Worm (Caenorhabditis elegans) whole organism, young adult: ENCODE results near the gene lin-52.

Experiments used
- B0019.2 ChIP-seq: fragments of 200-800 bp; sonication (Bioruptor generic); conservative IDR thresholded peaks from 2 replicates; pipeline ENCODE4 v1.3.6; 2022; ENCODE audit warnings: missing genetic modification reagents, missing genetic modification characterization, missing compliant biosample characterization
- B0035.1 ChIP-seq: sonication (generic microtip); optimal IDR thresholded peaks from 2 replicates; lab custom pipeline; 2016; ENCODE audit warnings: missing genetic modification characterization, mild to moderate bottlenecking, missing compliant biosample characterization, missing genotype, missing genetic modification reagents
- B0336.3 ChIP-seq: fragments of 200-800 bp; sonication (Bioruptor generic); IDR thresholded peaks from 2 replicates; pipeline ENCODE4 v1.3.6; 2022; ENCODE audit warnings: missing genetic modification characterization, missing compliant biosample characterization
- D2030.7 ChIP-seq: fragments of 200-800 bp; sonication (Bioruptor generic); IDR thresholded peaks from 2 replicates; pipeline ENCODE4 v1.3.6; 2022; ENCODE audit warnings: missing genetic modification reagents, missing genetic modification characterization, missing compliant biosample characterization
- F10E7.11 ChIP-seq: sonication (generic microtip); optimal IDR thresholded peaks from 2 replicates; lab custom pipeline; 2017; ENCODE audit warnings: mild to moderate bottlenecking, missing genetic modification characterization, moderate library complexity, missing compliant biosample characterization
- F49E8.2 ChIP-seq: sonication (generic microtip); optimal IDR thresholded peaks from 3 replicates; lab custom pipeline; 2017; ENCODE audit warnings: missing genetic modification characterization, mild to moderate bottlenecking, missing compliant biosample characterization, antibody characterized with exemption, moderate library complexity; ENCODE audit not compliant: insufficient read depth
- F52B5.7 ChIP-seq: sonication (generic microtip); optimal IDR thresholded peaks from 2 replicates; lab custom pipeline; 2016; ENCODE audit warnings: mild to moderate bottlenecking, missing genetic modification characterization, missing compliant biosample characterization
- F55B11.4 ChIP-seq: sonication (generic microtip); optimal IDR thresholded peaks from 2 replicates; lab custom pipeline; 2016; ENCODE audit warnings: missing compliant biosample characterization, missing genetic modification characterization, borderline replicate concordance; ENCODE audit not compliant: insufficient read depth
- Y79H2A.3 ChIP-seq: fragments of 200-800 bp; sonication (Bioruptor generic); conservative IDR thresholded peaks from 2 replicates; pipeline ENCODE4 v1.3.6; 2022; ENCODE audit warnings: missing genetic modification reagents, missing genetic modification characterization, missing compliant biosample characterization
- Y95B8A.8 ChIP-seq: fragments of 200-800 bp; sonication (Bioruptor generic); IDR thresholded peaks from 2 replicates; pipeline ENCODE4 v1.3.6; 2022; ENCODE audit warnings: missing genetic modification reagents, missing genetic modification characterization, missing compliant biosample characterization
- ZK185.1 ChIP-seq: sonication (generic microtip); optimal IDR thresholded peaks from 2 replicates; lab custom pipeline; 2016; ENCODE audit warnings: mild to moderate bottlenecking, missing genetic modification characterization, missing compliant biosample characterization; ENCODE audit not compliant: poor library complexity, severe bottlenecking
- ama-1 ChIP-seq, 3 experiments: fragments of 150-350 bp in 1 of 3; sonication (generic microtip) in 2 of 3; optimal IDR thresholded peaks; 2 replicates each; lab custom pipeline; 2014 to 2018; ENCODE audit warnings: missing biosample characterization in 2 of 3, missing genetic modification characterization in 2 of 3, missing genetic modification reagents in 2 of 3
- atf-7 ChIP-seq: sonication (generic microtip); optimal IDR thresholded peaks from 2 replicates; lab custom pipeline; 2017; ENCODE audit warnings: mild to moderate bottlenecking, missing genetic modification characterization, missing compliant biosample characterization
- attf-3 ChIP-seq: fragments of 200-800 bp; sonication (Bioruptor generic); conservative IDR thresholded peaks from 2 replicates; pipeline ENCODE4 v1.3.6; 2022; ENCODE audit warnings: missing genetic modification reagents, missing genetic modification characterization, missing compliant biosample characterization
- bed-2 ChIP-seq: fragments of 200-800 bp; sonication (Bioruptor generic); IDR thresholded peaks from 2 replicates; pipeline ENCODE4 v1.3.6; 2022; ENCODE audit warnings: missing genetic modification reagents, missing genetic modification characterization, missing compliant biosample characterization
- ccch-3 ChIP-seq: fragments of 200-800 bp; sonication (Bioruptor generic); optimal IDR thresholded peaks from 2 replicates; lab custom pipeline; 2018; ENCODE audit warnings: mild to moderate bottlenecking, missing genetic modification characterization, missing compliant biosample characterization
- ceh-40 ChIP-seq: fragments of 200-800 bp; sonication (Bioruptor generic); IDR thresholded peaks from 2 replicates; pipeline ENCODE4 v1.3.6; 2022; ENCODE audit warnings: missing genetic modification characterization, missing compliant biosample characterization
- ceh-79 ChIP-seq: sonication (generic microtip); optimal IDR thresholded peaks from 2 replicates; lab custom pipeline; 2017; ENCODE audit warnings: mild to moderate bottlenecking, missing genetic modification characterization, missing compliant biosample characterization
- die-1 ChIP-seq: sonication (generic microtip); optimal IDR thresholded peaks from 2 replicates; lab custom pipeline; 2016; ENCODE audit warnings: missing genotype, mild to moderate bottlenecking, missing genetic modification characterization, missing compliant biosample characterization
- dox-1 ChIP-seq: fragments of 200-800 bp; sonication (Bioruptor generic); IDR thresholded peaks from 2 replicates; pipeline ENCODE4 v1.3.6; 2022; ENCODE audit warnings: missing genetic modification reagents, missing genetic modification characterization, missing compliant biosample characterization
- dpff-1 ChIP-seq: sonication (generic microtip); optimal IDR thresholded peaks from 2 replicates; lab custom pipeline; 2017; ENCODE audit warnings: mild to moderate bottlenecking, missing genetic modification characterization, missing compliant biosample characterization
- dpl-1 ChIP-seq: fragments of 150-350 bp; optimal IDR thresholded peaks from 2 replicates; lab custom pipeline; 2014; ENCODE audit warnings: missing biosample characterization, missing genetic modification reagents, missing genetic modification characterization
- him-1 ChIP-seq: sonication (generic microtip); optimal IDR thresholded peaks from 2 replicates; lab custom pipeline; 2016; ENCODE audit warnings: missing genotype, missing genetic modification reagents, missing genetic modification characterization, missing compliant biosample characterization
- hrde-1 ChIP-seq: sonication (generic microtip); optimal IDR thresholded peaks from 2 replicates; lab custom pipeline; 2016; ENCODE audit warnings: missing genetic modification characterization, mild to moderate bottlenecking, missing compliant biosample characterization, moderate library complexity, missing genotype, missing genetic modification reagents, borderline replicate concordance
- hsf-1 ChIP-seq: fragments of 200-800 bp; sonication (Bioruptor generic); IDR thresholded peaks from 2 replicates; pipeline ENCODE4 v1.3.6; 2022; ENCODE audit warnings: missing genetic modification reagents, missing genetic modification characterization, missing compliant biosample characterization
- lin-26 ChIP-seq: fragments of 200-800 bp; sonication (Bioruptor generic); IDR thresholded peaks from 2 replicates; pipeline ENCODE4 v1.3.6; 2022; ENCODE audit warnings: missing genetic modification reagents, missing genetic modification characterization, missing compliant biosample characterization
- lin-35 ChIP-seq, 3 experiments: fragments of 150-350 bp in 2 of 3; sonication (generic microtip) in 1 of 3; optimal IDR thresholded peaks; 2 replicates each; lab custom pipeline; 2014 to 2018; ENCODE audit warnings: missing biosample characterization in 3 of 3, missing genetic modification characterization in 3 of 3, missing genetic modification reagents in 3 of 3
- lsy-27 ChIP-seq: sonication (generic microtip); optimal IDR thresholded peaks from 2 replicates; lab custom pipeline; 2017; ENCODE audit warnings: missing genetic modification characterization, mild to moderate bottlenecking, missing compliant biosample characterization, antibody characterized with exemption, missing genotype, borderline replicate concordance; ENCODE audit not compliant: insufficient read depth
- madf-6 ChIP-seq: fragments of 200-800 bp; sonication (Bioruptor generic); IDR thresholded peaks from 2 replicates; pipeline ENCODE4 v1.3.6; 2022; ENCODE audit warnings: missing genetic modification reagents, missing genetic modification characterization, missing compliant biosample characterization
- madf-8 ChIP-seq: fragments of 200-800 bp; sonication (Bioruptor generic); conservative IDR thresholded peaks from 2 replicates; pipeline ENCODE4 v1.3.6; 2022; ENCODE audit warnings: missing genetic modification reagents, missing genetic modification characterization, missing compliant biosample characterization
- mel-28 ChIP-seq: sonication (generic microtip); optimal IDR thresholded peaks from 2 replicates; lab custom pipeline; 2016; ENCODE audit warnings: borderline replicate concordance, mild to moderate bottlenecking, missing genetic modification characterization, missing compliant biosample characterization
- mes-4 ChIP-seq: sonication (generic microtip); optimal IDR thresholded peaks from 2 replicates; lab custom pipeline; 2016; ENCODE audit warnings: missing genotype, missing genetic modification characterization, missing compliant biosample characterization
- nfya-2 ChIP-seq: fragments of 200-800 bp; sonication (Bioruptor generic); IDR thresholded peaks from 2 replicates; pipeline ENCODE4 v1.3.6; 2022; ENCODE audit warnings: missing genetic modification reagents, missing genetic modification characterization, missing compliant biosample characterization
- nhr-27 ChIP-seq: fragments of 200-800 bp; sonication (Bioruptor generic); optimal IDR thresholded peaks from 2 replicates; lab custom pipeline; 2018; ENCODE audit warnings: mild to moderate bottlenecking, missing genetic modification characterization, moderate library complexity, missing compliant biosample characterization
- pbrm-1 ChIP-seq: fragments of 200-800 bp; sonication (Bioruptor generic); IDR thresholded peaks from 2 replicates; pipeline ENCODE4 v1.3.6; 2022; ENCODE audit warnings: missing genetic modification reagents, missing genetic modification characterization, missing compliant biosample characterization
- repo-1 ChIP-seq: sonication (generic microtip); optimal IDR thresholded peaks from 2 replicates; lab custom pipeline; 2017; ENCODE audit warnings: mild to moderate bottlenecking, missing genetic modification characterization, missing compliant biosample characterization
- snpc-3.4 ChIP-seq: sonication (generic microtip); optimal IDR thresholded peaks from 2 replicates; lab custom pipeline; 2017; ENCODE audit warnings: missing genetic modification characterization, mild to moderate bottlenecking, missing compliant biosample characterization, antibody characterized with exemption, moderate library complexity, missing genotype, missing genetic modification reagents
- snpc-4 ChIP-seq, 5 experiments: fragments of 150-350 bp in 1 of 5; sonication (generic microtip) in 4 of 5; optimal IDR thresholded peaks; 2 replicates each; lab custom pipeline; 2014 to 2018; ENCODE audit warnings: missing genetic modification characterization in 5 of 5, missing biosample characterization in 3 of 5, antibody characterized with exemption in 2 of 5, mild to moderate bottlenecking in 2 of 5, missing compliant biosample characterization in 2 of 5, missing genotype in 2 of 5, moderate library complexity in 2 of 5, missing genetic modification reagents in 1 of 5
- tbp1 ChIP-seq: fragments of 200-800 bp; sonication (Bioruptor generic); optimal IDR thresholded peaks from 2 replicates; lab custom pipeline; 2018; ENCODE audit warnings: mild to moderate bottlenecking, missing genetic modification characterization, missing compliant biosample characterization
- zfh-2 ChIP-seq: fragments of 200-800 bp; sonication (Bioruptor generic); conservative IDR thresholded peaks from 2 replicates; pipeline ENCODE4 v1.3.6; 2022; ENCODE audit warnings: missing genetic modification reagents, missing genetic modification characterization, missing compliant biosample characterization
- zim-3 ChIP-seq: sonication (generic microtip); optimal IDR thresholded peaks from 2 replicates; lab custom pipeline; 2017; ENCODE audit warnings: mild to moderate bottlenecking, missing genetic modification characterization, moderate library complexity, missing compliant biosample characterization
- ztf-18 ChIP-seq: sonication (generic microtip); optimal IDR thresholded peaks from 2 replicates; lab custom pipeline; 2016; ENCODE audit warnings: missing genotype, mild to moderate bottlenecking, missing genetic modification characterization, missing compliant biosample characterization
- ztf-25 ChIP-seq: fragments of 200-800 bp; sonication (Bioruptor generic); IDR thresholded peaks from 2 replicates; pipeline ENCODE4 v1.3.6; 2022; ENCODE audit warnings: missing genetic modification reagents, missing genetic modification characterization, missing compliant biosample characterization
- ztf-28 ChIP-seq: fragments of 200-800 bp; sonication (Bioruptor generic); IDR thresholded peaks from 2 replicates; pipeline ENCODE4 v1.3.6; 2022; ENCODE audit warnings: missing genetic modification reagents, missing genetic modification characterization, missing compliant biosample characterization

Gene lin-52

DNA sequence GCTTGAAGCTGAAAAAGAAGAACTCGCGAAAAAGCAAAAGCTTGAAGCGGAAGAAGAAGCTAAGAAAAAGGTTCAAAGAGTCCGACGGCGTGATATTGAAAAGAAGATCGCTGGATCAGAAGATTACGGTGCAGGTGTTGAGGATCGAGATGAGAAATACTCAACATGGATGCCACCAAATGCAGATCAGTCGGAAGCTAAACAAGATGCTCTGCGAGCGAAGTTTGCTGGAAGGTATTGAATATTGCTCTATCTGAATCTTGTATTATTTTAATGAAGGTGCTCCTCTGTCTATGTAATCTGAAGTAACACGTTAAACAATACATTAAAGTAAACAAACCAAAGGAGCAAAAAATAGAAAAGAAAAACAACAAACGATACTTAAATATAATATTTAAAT is 22.5 kb downstream of the lin-52 start (continued):
- TF ChIP-seq F55B11.4 (tag; lab: Kevin White, UChicago) (no peak), snpc-4 (GFP tag; optimal IDR thresholded peaks at IDR 0.05; lab: Kevin White, UChicago) (no peak), snpc-4 (tag; optimal IDR thresholded peaks at IDR 0.05; lab: Kevin White, UChicago) (no peak), dox-1 (GFP tag; lab: Robert Waterston, UW) (0 out of 2 replicates have a peak, but pooled peaks have one; percentile 29), bed-2 (no peak), nfya-2 (GFP tag; lab: Robert Waterston, UW) (no peak), him-1 (tag; lab: Kevin White, UChicago) (peak; percentile 73), atf-7 (no peak), repo-1 (no peak), madf-8 (GFP tag; lab: Robert Waterston, UW) (no peak), lin-26 (GFP tag; lab: Robert Waterston, UW) (peak; percentile 51), ZK185.1 (tag; lab: Kevin White, UChicago) (no peak), mel-28 (tag; lab: Kevin White, UChicago) (no peak), tbp1 (no peak), Y79H2A.3 (GFP tag; lab: Robert Waterston, UW) (0 out of 2 replicates have a peak, but pooled peaks have one; percentile 21), nhr-27 (tag; lab: Kevin White, UChicago) (no peak), hsf-1 (GFP tag; lab: Robert Waterston, UW) (peak; percentile 53; the same call in 1 of the 2 replicates), ceh-40 (GFP tag; lab: Robert Waterston, UW) (no peak), zim-3 (tag; lab: Kevin White, UChicago) (no peak), Y95B8A.8 (0 out of 2 replicates have a peak, but pooled peaks have one; percentile 67), F49E8.2 (tag; lab: Kevin White, UChicago) (peak; percentile 9), B0336.3 (GFP tag; lab: Robert Waterston, UW) (no peak; the same call in 1 of the 2 replicates), F10E7.11 (tag; lab: Kevin White, UChicago) (no peak), lsy-27 (tag; lab: Kevin White, UChicago) (no peak), ztf-28 (GFP tag; lab: Robert Waterston, UW) (no peak), ztf-25 (no peak), ztf-18 (tag; lab: Kevin White, UChicago) (no peak), die-1 (tag; lab: Kevin White, UChicago) (no peak), mes-4 (tag; lab: Kevin White, UChicago) (no peak), ceh-79 (tag; lab: Kevin White, UChicago) (no peak), dpl-1 (no peak)
- TF ChIP-seq, all 124 proteins: peak for 9

DNA sequence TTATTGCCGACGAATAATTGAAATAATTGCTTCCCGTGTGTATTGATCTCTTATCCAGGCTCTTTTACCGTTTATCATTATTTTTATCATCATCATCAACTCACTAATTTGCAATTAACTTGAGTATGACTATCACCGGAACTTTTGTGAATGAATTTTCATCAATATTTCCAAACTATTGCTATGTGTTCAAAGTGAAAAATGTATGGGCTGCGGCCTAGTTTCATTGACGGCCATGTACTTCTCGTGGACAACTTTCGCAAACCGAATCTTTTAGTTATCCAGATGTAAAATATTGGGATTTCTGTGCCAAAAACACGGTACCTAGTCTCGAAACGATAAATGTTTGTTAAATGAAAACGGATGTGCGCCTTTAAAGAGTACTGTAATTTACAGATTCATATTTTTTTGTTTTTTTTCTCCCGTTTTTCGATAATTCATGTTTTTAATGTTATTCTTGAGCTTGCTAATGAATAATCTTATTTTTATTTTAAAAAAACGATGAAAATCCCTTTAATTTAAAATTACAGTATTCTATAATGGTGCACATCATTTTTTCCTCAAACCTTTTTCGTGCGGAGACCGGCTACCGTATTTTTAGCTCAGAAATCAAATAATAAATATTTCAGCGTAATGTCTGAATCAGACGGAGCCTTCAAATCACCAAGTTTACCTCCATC is 25.9 kb downstream of the lin-52 start, which contains the start of gene ZK632.2:
Gene ZK632.2 (plus strand): TSS at position 630 of the 680 bp plus-strand sequence.
- TF ChIP-seq repo-1: no peak
- TF ChIP-seq ccch-3 (GFP tag; lab: Kevin White, UChicago): no peak
- TF ChIP-seq hrde-1 (tag; lab: Kevin White, UChicago): peak; percentile 16
- no peak for TF ChIP-seq F52B5.7 (tag; lab: Kevin White, UChicago)
- peak; percentile 24 for TF ChIP-seq snpc-3.4 (tag; lab: Kevin White, UChicago)
- TF ChIP-seq hsf-1 (GFP tag; lab: Robert Waterston, UW): peak; percentile 27; the same call in 1 of the 2 replicates
- TF ChIP-seq B0035.1 (tag; lab: Kevin White, UChicago): no peak
- no peak for TF ChIP-seq zfh-2
- TF ChIP-seq B0019.2 (GFP tag; lab: Robert Waterston, UW): no peak
- 0 out of 2 replicates have a peak, but pooled peaks have one; percentile 8 for TF ChIP-seq D2030.7 (GFP tag; lab: Robert Waterston, UW)
- TF ChIP-seq dpff-1 (tag; lab: Kevin White, UChicago): no peak
- no peak for TF ChIP-seq ama-1 (optimal IDR thresholded peaks at IDR 0.05; lab: Kevin White, UChicago)
- peak in 1 of 2 experiments; percentile 0 for TF ChIP-seq ama-1 (GFP tag; optimal IDR thresholded peaks at IDR 0.05; lab: Kevin White, UChicago)
- peak; percentile 44; the same call in 1 of the 2 replicates for TF ChIP-seq madf-6 (GFP tag; lab: Robert Waterston, UW)
- no peak for TF ChIP-seq nfya-2 (GFP tag; lab: Robert Waterston, UW)
- TF ChIP-seq pbrm-1 (GFP tag; lab: Robert Waterston, UW): no peak
- no peak for TF ChIP-seq lin-35 (GFP tag; optimal IDR thresholded peaks at IDR 0.05; lab: Kevin White, UChicago)
- TF ChIP-seq F49E8.2 (tag; lab: Kevin White, UChicago): peak; percentile 3
- TF ChIP-seq mes-4 (tag; lab: Kevin White, UChicago): no peak
- no peak for TF ChIP-seq attf-3 (GFP tag; lab: Robert Waterston, UW)
